Worm (Caenorhabditis elegans) whole organism, late embryonic: ENCODE data around the gene ZK1193.2.

Experiments
- C08G9.2 ChIP-seq: sonication (generic microtip); optimal IDR thresholded peaks from 2 replicates; lab custom pipeline; 2016; ENCODE audit warnings: mild to moderate bottlenecking, missing genetic modification characterization, moderate library complexity, missing compliant biosample characterization
- F13H6.1 ChIP-seq: sonication (generic microtip); optimal IDR thresholded peaks from 2 replicates; lab custom pipeline; 2016; ENCODE audit warnings: missing genetic modification characterization, missing compliant biosample characterization
- K02D7.2 ChIP-seq: sonication (generic microtip); optimal IDR thresholded peaks from 2 replicates; lab custom pipeline; 2017; ENCODE audit warnings: mild to moderate bottlenecking, missing genetic modification characterization, missing compliant biosample characterization
- K09A11.1 ChIP-seq: sonication (generic microtip); optimal IDR thresholded peaks from 2 replicates; lab custom pipeline; 2017; ENCODE audit warnings: antibody characterized with exemption, mild to moderate bottlenecking, missing genetic modification characterization, missing compliant biosample characterization; ENCODE audit not compliant: insufficient read depth
- ama-1 ChIP-seq: fragments of 150-350 bp; optimal IDR thresholded peaks from 2 replicates; lab custom pipeline; 2014
- ceh-19 ChIP-seq: fragments of 200-800 bp; sonication (Bioruptor generic); optimal IDR thresholded peaks from 2 replicates; lab custom pipeline; 2018; ENCODE audit warnings: mild to moderate bottlenecking, missing genetic modification characterization, missing compliant biosample characterization
- ceh-22 ChIP-seq: sonication (generic microtip); optimal IDR thresholded peaks from 2 replicates; lab custom pipeline; 2017; ENCODE audit warnings: missing biosample characterization, missing genetic modification characterization
- ceh-24 ChIP-seq: sonication (generic microtip); optimal IDR thresholded peaks from 2 replicates; lab custom pipeline; 2016; ENCODE audit warnings: mild to moderate bottlenecking, missing genetic modification characterization, missing compliant biosample characterization
- ceh-30 ChIP-seq: fragments of 150-350 bp; optimal IDR thresholded peaks from 2 replicates; lab custom pipeline; 2014; ENCODE audit warnings: missing biosample characterization, missing genetic modification characterization
- ceh-48 ChIP-seq: sonication (generic microtip); optimal IDR thresholded peaks from 2 replicates; lab custom pipeline; 2016; ENCODE audit warnings: missing genetic modification characterization, inconsistent platforms, missing compliant biosample characterization
- ceh-9 ChIP-seq: sonication (generic microtip); optimal IDR thresholded peaks from 2 replicates; lab custom pipeline; 2016; ENCODE audit warnings: mild to moderate bottlenecking, missing genetic modification characterization, inconsistent platforms, missing compliant biosample characterization
- dve-1 ChIP-seq: sonication (generic microtip); optimal IDR thresholded peaks from 2 replicates; lab custom pipeline; 2017; ENCODE audit warnings: antibody characterized with exemption, mild to moderate bottlenecking, missing genetic modification characterization, missing compliant biosample characterization
- elt-2 ChIP-seq: sonication (generic microtip); optimal IDR thresholded peaks from 2 replicates; lab custom pipeline; 2016; ENCODE audit warnings: missing genetic modification reagents, missing genetic modification characterization, missing compliant biosample characterization
- eyg-1 ChIP-seq: sonication (generic microtip); optimal IDR thresholded peaks from 2 replicates; lab custom pipeline; 2016; ENCODE audit warnings: missing genotype, missing genetic modification characterization, missing compliant biosample characterization
- fax-1 ChIP-seq: sonication (generic microtip); optimal IDR thresholded peaks from 2 replicates; lab custom pipeline; 2016; ENCODE audit warnings: missing genotype, missing genetic modification characterization, missing compliant biosample characterization
- fkh-6 ChIP-seq: sonication (generic microtip); optimal IDR thresholded peaks from 2 replicates; lab custom pipeline; 2016; ENCODE audit warnings: missing genetic modification characterization, missing compliant biosample characterization
- gmeb-2 ChIP-seq: sonication (generic microtip); optimal IDR thresholded peaks from 2 replicates; lab custom pipeline; 2016; ENCODE audit warnings: missing genetic modification characterization, inconsistent platforms, missing compliant biosample characterization
- hlh-6 ChIP-seq: sonication (generic microtip); optimal IDR thresholded peaks from 2 replicates; lab custom pipeline; 2016; ENCODE audit warnings: missing genotype, missing genetic modification characterization, missing compliant biosample characterization
- lin-11 ChIP-seq: fragments of 200-800 bp; sonication (Bioruptor generic); optimal IDR thresholded peaks from 2 replicates; lab custom pipeline; 2018; ENCODE audit warnings: mild to moderate bottlenecking, missing genetic modification characterization, missing compliant biosample characterization
- madf-2 ChIP-seq: sonication (generic microtip); optimal IDR thresholded peaks from 2 replicates; lab custom pipeline; 2017; ENCODE audit warnings: missing genetic modification characterization, missing compliant biosample characterization
- npax-4 ChIP-seq: sonication (generic microtip); optimal IDR thresholded peaks from 2 replicates; lab custom pipeline; 2016; ENCODE audit warnings: missing genetic modification characterization, missing compliant biosample characterization
- pag-3 ChIP-seq: sonication (generic microtip); optimal IDR thresholded peaks from 2 replicates; lab custom pipeline; 2016; ENCODE audit warnings: missing compliant biosample characterization, missing genetic modification characterization, borderline replicate concordance
- pax-1 ChIP-seq: fragments of 150-350 bp; optimal IDR thresholded peaks from 2 replicates; lab custom pipeline; 2014; ENCODE audit warnings: missing biosample characterization, missing genetic modification characterization
- pha-4 ChIP-seq: fragments of 150-350 bp; optimal IDR thresholded peaks from 2 replicates; lab custom pipeline; 2018; ENCODE audit warnings: missing biosample characterization, missing genetic modification reagents, missing genetic modification characterization
- pqm-1 ChIP-seq: sonication (generic microtip); optimal IDR thresholded peaks from 2 replicates; lab custom pipeline; 2016; ENCODE audit warnings: missing genetic modification characterization, missing compliant biosample characterization
- ref-2 ChIP-seq: sonication (generic microtip); optimal IDR thresholded peaks from 2 replicates; lab custom pipeline; 2016; ENCODE audit warnings: missing genetic modification characterization, missing compliant biosample characterization
- rnt-1 ChIP-seq: sonication (generic microtip); optimal IDR thresholded peaks from 2 replicates; lab custom pipeline; 2016; ENCODE audit warnings: missing genetic modification characterization, missing compliant biosample characterization
- sdc-2 ChIP-seq: sonication (generic microtip); optimal IDR thresholded peaks from 2 replicates; lab custom pipeline; 2016; ENCODE audit warnings: missing genotype, missing genetic modification characterization, missing compliant biosample characterization
- sox-2 ChIP-seq: fragments of 200-800 bp; sonication (Bioruptor generic); IDR thresholded peaks from 2 replicates; pipeline ENCODE4 v1.3.6; 2022; ENCODE audit warnings: missing genetic modification reagents, missing genetic modification characterization, missing compliant biosample characterization
- sox-4 ChIP-seq: sonication (generic microtip); optimal IDR thresholded peaks from 2 replicates; lab custom pipeline; 2017; ENCODE audit warnings: mild to moderate bottlenecking, missing genetic modification characterization, inconsistent platforms, missing compliant biosample characterization
- syd-9 ChIP-seq: sonication (generic microtip); optimal IDR thresholded peaks from 2 replicates; lab custom pipeline; 2016; ENCODE audit warnings: mild to moderate bottlenecking, missing genetic modification characterization, moderate library complexity, missing compliant biosample characterization
- tbx-2 ChIP-seq: sonication (generic microtip); optimal IDR thresholded peaks from 2 replicates; lab custom pipeline; 2016; ENCODE audit warnings: missing genetic modification characterization, missing compliant biosample characterization
- tbx-7 ChIP-seq: sonication (generic microtip); optimal IDR thresholded peaks from 2 replicates; lab custom pipeline; 2016; ENCODE audit warnings: missing genotype, missing genetic modification characterization, missing compliant biosample characterization
- ttx-3 ChIP-seq: sonication (generic microtip); optimal IDR thresholded peaks from 2 replicates; lab custom pipeline; 2016; ENCODE audit warnings: missing genetic modification reagents, missing genetic modification characterization, missing compliant biosample characterization
- unc-3 ChIP-seq, 2 experiments: fragments of 200-800 bp in 1 of 2; sonication (Bioruptor generic) in 1 of 2; sonication (generic microtip) in 1 of 2; conservative IDR thresholded peaks in 1 of 2; optimal IDR thresholded peaks in 1 of 2; 2 replicates each; pipeline versions ENCODE4 v1.3.6 to Lab custom; 2016 to 2022; ENCODE audit warnings: missing compliant biosample characterization in 2 of 2, missing genetic modification characterization in 2 of 2, missing genetic modification reagents in 1 of 2
- unc-42 ChIP-seq: sonication (generic microtip); optimal IDR thresholded peaks from 2 replicates; lab custom pipeline; 2016; ENCODE audit warnings: missing genotype, missing genetic modification characterization, missing compliant biosample characterization
- ztf-16 ChIP-seq: sonication (generic microtip); optimal IDR thresholded peaks from 2 replicates; lab custom pipeline; 2017; ENCODE audit warnings: missing genetic modification characterization, missing compliant biosample characterization

ZK1193.2 gene

ce11 chrX:380505-380904 is 44.9 kb downstream of the ZK1193.2 start, which contains the start of gene R04A9.3:
Gene R04A9.3, minus strand, starts transcription at chrX:380605.
- TF ChIP-seq eyg-1 (tag; lab: Kevin White, UChicago) (no peak), F13H6.1 (tag; lab: Kevin White, UChicago) (no peak), fax-1 (no peak), syd-9 (tag; lab: Kevin White, UChicago) (no peak), ttx-3 (no peak), dve-1 (tag; lab: Kevin White, UChicago) (no peak)

DNA sequence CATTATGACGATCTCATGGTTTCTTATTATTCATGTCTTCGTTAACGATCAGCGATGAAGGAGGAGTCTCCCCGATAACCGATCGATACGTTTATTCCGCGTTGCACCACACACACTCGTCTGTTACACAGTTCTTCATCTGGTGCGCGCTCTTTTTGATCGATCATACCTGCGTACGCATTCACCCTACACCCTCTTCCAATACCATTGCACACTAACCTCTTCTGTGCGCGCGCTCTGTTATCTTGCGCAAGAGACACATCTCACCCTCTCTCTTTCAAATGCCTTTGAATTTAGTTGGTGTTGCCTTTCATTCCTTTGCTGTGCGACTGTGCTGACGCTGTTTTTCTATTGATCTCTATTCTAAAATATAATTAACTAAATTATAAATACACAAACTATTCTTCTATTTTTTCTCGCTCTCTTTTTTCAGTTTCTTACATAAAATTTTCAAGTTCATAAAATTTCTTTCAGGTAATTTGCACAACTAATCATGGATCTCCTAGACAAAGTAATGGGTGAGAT is 53.6 kb downstream of the ZK1193.2 start, which contains the start of gene nrde-3:
Gene nrde-3, plus strand, starts transcription at position 475 of the 525 bp plus-strand sequence.
- no peak for TF ChIP-seq ceh-48 (tag; lab: Kevin White, UChicago)
- no peak for TF ChIP-seq eyg-1 (tag; lab: Kevin White, UChicago)
- TF ChIP-seq tbx-2 (tag; lab: Kevin White, UChicago) = peak; percentile 36

DNA sequence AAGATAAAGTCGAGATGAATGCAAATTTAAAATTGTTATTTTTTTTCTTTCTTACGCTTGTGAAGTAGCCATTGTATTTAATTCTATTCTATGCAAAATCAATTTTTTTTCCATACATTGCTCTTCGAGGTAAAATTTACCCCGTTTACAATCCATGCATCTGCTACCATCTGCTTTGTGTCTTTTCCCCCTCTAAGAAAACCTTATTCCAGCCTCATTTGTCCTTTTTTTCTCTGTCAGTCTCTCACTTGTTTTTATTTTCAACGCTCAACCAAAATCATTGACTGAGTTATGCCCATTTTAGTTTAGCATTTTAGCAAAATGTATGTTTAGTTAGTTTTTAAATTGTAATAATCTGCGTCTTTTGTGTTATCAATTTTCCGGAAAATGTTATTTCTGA is 55.5 kb downstream of the ZK1193.2 start:
- no peak for TF ChIP-seq pag-3 (tag; lab: Kevin White, UChicago)
- no peak for TF ChIP-seq K09A11.1 (tag; lab: Kevin White, UChicago)
- TF ChIP-seq sox-2 (GFP tag; lab: Robert Waterston, UW) = no peak
- no peak for TF ChIP-seq unc-3 (GFP tag; conservative IDR thresholded peaks at IDR 0.05; lab: Robert Waterston, UW)
- TF ChIP-seq unc-3 (tag; optimal IDR thresholded peaks at IDR 0.05; lab: Kevin White, UChicago) = no peak
- no peak for TF ChIP-seq fkh-6 (tag; lab: Kevin White, UChicago)
- TF ChIP-seq tbx-2 (tag; lab: Kevin White, UChicago) = no peak
- no peak for TF ChIP-seq ama-1 (lab: Kevin White, UChicago)
- no peak for TF ChIP-seq ref-2 (tag; lab: Kevin White, UChicago)
- no peak for TF ChIP-seq ztf-16
- TF ChIP-seq lin-11 (tag; lab: Kevin White, UChicago) = no peak
- no peak for TF ChIP-seq npax-4 (tag; lab: Kevin White, UChicago)
- TF ChIP-seq ceh-19 (GFP tag; lab: Kevin White, UChicago) = no peak
- no peak for TF ChIP-seq ttx-3
- TF ChIP-seq pax-1 (tag; lab: Kevin White, UChicago) = no peak
- no peak for TF ChIP-seq sox-4
- TF ChIP-seq F13H6.1 (tag; lab: Kevin White, UChicago) = no peak
- no peak for TF ChIP-seq elt-2 (tag; lab: Kevin White, UChicago)
- no peak for TF ChIP-seq fax-1
- TF ChIP-seq C08G9.2 (tag; lab: Kevin White, UChicago) = no peak

- TF ChIP-seq dve-1 (tag; lab: Kevin White, UChicago) (no peak), ceh-30 (tag; lab: Kevin White, UChicago) (no peak), ref-2 (tag; lab: Kevin White, UChicago) (no peak), hlh-6 (tag; lab: Kevin White, UChicago) (no peak), rnt-1 (tag; lab: Kevin White, UChicago) (no peak), ceh-24 (tag; lab: Kevin White, UChicago) (no peak), pha-4 (tag; lab: Kevin White, UChicago) (no peak), pqm-1 (tag; lab: Kevin White, UChicago) (no peak), tbx-7 (tag; lab: Kevin White, UChicago) (no peak), K02D7.2 (tag; lab: Kevin White, UChicago) (no peak), madf-2 (tag; lab: Kevin White, UChicago) (no peak), lin-11 (tag; lab: Kevin White, UChicago) (no peak), ceh-22 (tag; lab: Kevin White, UChicago) (no peak), elt-2 (tag; lab: Kevin White, UChicago) (no peak), sdc-2 (tag; lab: Kevin White, UChicago) (no peak), unc-42 (no peak), ceh-9 (tag; lab: Kevin White, UChicago) (no peak), gmeb-2 (tag; lab: Kevin White, UChicago) (no peak), fkh-6 (tag; lab: Kevin White, UChicago) (no peak)
Observed at ce11 chrX:360479-360878, 65.0 kb downstream of the ZK1193.2 start, which contains the start of gene C04E7.5. Gene C04E7.5, plus strand, starts transcription at chrX:360779.
